Worm (Caenorhabditis elegans): ENCODE data around the gene vps-22.

DNA sequence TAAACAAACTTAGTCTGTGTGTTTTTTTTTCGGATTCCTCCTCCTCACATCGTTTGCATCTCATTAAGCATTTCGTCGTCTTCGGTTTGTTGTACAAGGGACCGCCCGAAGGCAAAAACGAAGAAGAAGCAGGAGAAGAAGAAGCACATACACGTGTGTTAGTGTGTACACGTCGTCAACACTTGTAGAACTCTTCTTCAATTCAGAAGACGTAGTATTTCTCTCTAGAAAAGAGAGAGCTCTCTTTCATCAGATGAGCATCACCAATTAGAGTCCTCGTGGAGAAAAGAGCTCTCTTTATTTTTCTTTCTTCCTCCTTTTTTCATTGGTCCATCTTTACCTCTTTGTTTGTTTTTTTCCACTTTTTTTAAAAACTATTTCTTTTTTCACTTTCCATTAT, 5.9 kb upstream of the vps-22 start:
- TF ChIP-seq skn-1 (tag; optimal IDR thresholded peaks at IDR 0.05) (no peak), nhr-77 (tag; optimal IDR thresholded peaks at IDR 0.05) (no peak), lsy-2 (tag; optimal IDR thresholded peaks at IDR 0.05) (no peak)
